Worm (Caenorhabditis elegans) whole organism, L4 larva: ENCODE results near the gene Y43F8B.15.
A peak's percentile ranks its signal among the peaks of the same experiment; 100 is the strongest.

Experiments
- D1046.2 ChIP-seq: fragments of 200-800 bp; sonication (Bioruptor generic); IDR thresholded peaks from 2 replicates; pipeline ENCODE4 v1.3.6; 2022; ENCODE audit warnings: missing genetic modification characterization, missing compliant biosample characterization
- F26F4.8 ChIP-seq: fragments of 200-800 bp; sonication (Bioruptor generic); conservative IDR thresholded peaks from 2 replicates; pipeline ENCODE4 v1.3.6; 2022; ENCODE audit warnings: missing genetic modification characterization, missing compliant biosample characterization
- F49E8.2 ChIP-seq: sonication (generic microtip); optimal IDR thresholded peaks from 2 replicates; lab custom pipeline; 2016; ENCODE audit warnings: missing compliant biosample characterization, mild to moderate bottlenecking, missing genetic modification characterization, borderline replicate concordance
- R02D3.7 ChIP-seq: fragments of 150-350 bp; sonication (generic microtip); optimal IDR thresholded peaks from 3 replicates; lab custom pipeline; 2014; ENCODE audit warnings: missing biosample characterization, missing genetic modification characterization
- T26A8.4 ChIP-seq: fragments of 200-800 bp; sonication (Bioruptor generic); IDR thresholded peaks from 2 replicates; pipeline ENCODE4 v1.3.6; 2022; ENCODE audit warnings: missing genetic modification characterization, missing compliant biosample characterization
- ZK546.5 ChIP-seq, 2 experiments: sonication (generic microtip); optimal IDR thresholded peaks; 2 replicates each; lab custom pipeline; 2017; ENCODE audit warnings: missing biosample characterization in 2 of 2, missing genetic modification characterization in 2 of 2
- ama-1 ChIP-seq: fragments of 150-350 bp; optimal IDR thresholded peaks from 2 replicates; lab custom pipeline; 2014; ENCODE audit warnings: inconsistent platforms, mixed read lengths
- ceh-20 ChIP-seq: fragments of 200-800 bp; sonication (Bioruptor generic); IDR thresholded peaks from 2 replicates; pipeline ENCODE4 v1.3.6; 2022; ENCODE audit warnings: missing genetic modification reagents, missing genetic modification characterization, missing compliant biosample characterization
- ceh-82 ChIP-seq: sonication (generic microtip); optimal IDR thresholded peaks from 2 replicates; lab custom pipeline; 2017; ENCODE audit warnings: missing biosample characterization, missing genetic modification characterization
- ctbp-1 ChIP-seq: fragments of 200-800 bp; sonication (Bioruptor generic); IDR thresholded peaks from 2 replicates; pipeline ENCODE4 v1.3.6; 2022; ENCODE audit warnings: missing genetic modification reagents, missing genetic modification characterization, missing compliant biosample characterization
- daf-16 ChIP-seq, 3 experiments: sonication (generic microtip); optimal IDR thresholded peaks; 2 replicates each; lab custom pipeline; 2016 to 2017; ENCODE audit warnings: missing genetic modification characterization in 3 of 3, missing genetic modification reagents in 3 of 3, mild to moderate bottlenecking in 2 of 3, missing compliant biosample characterization in 2 of 3, missing biosample characterization in 1 of 3, moderate library complexity in 1 of 3
- daf-8 ChIP-seq: fragments of 200-800 bp; sonication (Bioruptor generic); IDR thresholded peaks from 2 replicates; pipeline ENCODE4 v1.3.6; 2022; ENCODE audit warnings: missing genetic modification characterization, missing compliant biosample characterization
- dmd-8 ChIP-seq: fragments of 200-800 bp; sonication (Bioruptor generic); IDR thresholded peaks from 2 replicates; pipeline ENCODE4 v1.3.6; 2022; ENCODE audit warnings: missing genetic modification characterization, missing compliant biosample characterization
- dpl-1 ChIP-seq: fragments of 150-350 bp; optimal IDR thresholded peaks from 2 replicates; lab custom pipeline; 2014; ENCODE audit warnings: missing biosample characterization, missing genetic modification reagents, missing genetic modification characterization
- egl-27 ChIP-seq: sonication (generic microtip); optimal IDR thresholded peaks from 3 replicates; lab custom pipeline; 2017; ENCODE audit warnings: missing biosample characterization, missing genetic modification reagents, missing genetic modification characterization
- egl-43 ChIP-seq: fragments of 200-800 bp; sonication (Bioruptor generic); IDR thresholded peaks from 2 replicates; pipeline ENCODE4 v1.3.6; 2022; ENCODE audit warnings: missing genetic modification reagents, missing genetic modification characterization, missing compliant biosample characterization
- fos-1 ChIP-seq: fragments of 150-350 bp; optimal IDR thresholded peaks from 2 replicates; lab custom pipeline; 2014; ENCODE audit warnings: missing biosample characterization, missing genetic modification characterization
- gei-8 ChIP-seq: fragments of 200-800 bp; sonication (Bioruptor generic); optimal IDR thresholded peaks from 2 replicates; lab custom pipeline; 2018; ENCODE audit warnings: mild to moderate bottlenecking, missing genetic modification characterization, missing compliant biosample characterization
- hif-1 ChIP-seq, 2 experiments: sonication (generic microtip); optimal IDR thresholded peaks; 2 replicates each; lab custom pipeline; 2016 to 2017; ENCODE audit warnings: missing compliant biosample characterization in 2 of 2, missing genetic modification characterization in 2 of 2, missing genetic modification reagents in 2 of 2, missing genotype in 2 of 2, mild to moderate bottlenecking in 1 of 2
- hlh-11 ChIP-seq: fragments of 200-800 bp; sonication (Bioruptor generic); optimal IDR thresholded peaks from 2 replicates; lab custom pipeline; 2018; ENCODE audit warnings: mild to moderate bottlenecking, missing genetic modification characterization, missing compliant biosample characterization
- jun-1 ChIP-seq: fragments of 150-350 bp; optimal IDR thresholded peaks from 2 replicates; lab custom pipeline; 2014; ENCODE audit warnings: missing biosample characterization, missing genetic modification reagents, missing genetic modification characterization
- lin-13 ChIP-seq: fragments of 150-350 bp; optimal IDR thresholded peaks from 2 replicates; lab custom pipeline; 2014; ENCODE audit warnings: missing biosample characterization, missing genetic modification reagents, missing genetic modification characterization
- lin-15B ChIP-seq: fragments of 150-350 bp; sonication (generic microtip); optimal IDR thresholded peaks from 3 replicates; lab custom pipeline; 2014; ENCODE audit warnings: missing biosample characterization, missing genetic modification characterization
- lin-38 ChIP-seq: fragments of 200-800 bp; sonication (Bioruptor generic); IDR thresholded peaks from 2 replicates; pipeline ENCODE4 v1.3.6; 2022; ENCODE audit warnings: missing genetic modification reagents, missing genetic modification characterization, missing compliant biosample characterization
- madf-5 ChIP-seq, 2 experiments: fragments of 200-800 bp; sonication (Bioruptor generic); IDR thresholded peaks; 2 replicates each; pipeline ENCODE4 v1.3.6; 2022; ENCODE audit warnings: missing compliant biosample characterization in 2 of 2, missing genetic modification characterization in 2 of 2
- mdt-29 ChIP-seq: fragments of 200-800 bp; sonication (Bioruptor generic); IDR thresholded peaks from 2 replicates; pipeline ENCODE4 v1.3.6; 2022; ENCODE audit warnings: missing genetic modification reagents, missing genetic modification characterization, missing compliant biosample characterization
- mep-1 ChIP-seq: fragments of 150-350 bp; sonication (generic microtip); optimal IDR thresholded peaks from 3 replicates; lab custom pipeline; 2014; ENCODE audit warnings: missing biosample characterization, missing genetic modification characterization
- mes-2 ChIP-seq: sonication (generic microtip); optimal IDR thresholded peaks from 2 replicates; lab custom pipeline; 2016; ENCODE audit warnings: missing genotype, mild to moderate bottlenecking, missing genetic modification characterization, missing compliant biosample characterization; ENCODE audit not compliant: poor library complexity, severe bottlenecking
- nhr-10 ChIP-seq: fragments of 150-350 bp; optimal IDR thresholded peaks from 2 replicates; lab custom pipeline; 2014; ENCODE audit warnings: missing biosample characterization, missing genetic modification characterization
- nhr-11 ChIP-seq: fragments of 150-350 bp; optimal IDR thresholded peaks from 2 replicates; lab custom pipeline; 2014; ENCODE audit warnings: missing biosample characterization, missing genetic modification characterization
- nhr-48 ChIP-seq: sonication (generic microtip); optimal IDR thresholded peaks from 2 replicates; lab custom pipeline; 2016; ENCODE audit warnings: mild to moderate bottlenecking, missing genetic modification characterization, missing compliant biosample characterization
- nhr-76 ChIP-seq: fragments of 150-350 bp; optimal IDR thresholded peaks from 2 replicates; lab custom pipeline; 2014; ENCODE audit warnings: missing biosample characterization, missing genetic modification characterization
- nhr-77 ChIP-seq: fragments of 150-350 bp; optimal IDR thresholded peaks from 2 replicates; lab custom pipeline; 2014; ENCODE audit warnings: missing biosample characterization, missing genetic modification characterization
- php-3 ChIP-seq: fragments of 200-800 bp; sonication (Bioruptor generic); IDR thresholded peaks from 2 replicates; pipeline ENCODE4 v1.3.6; 2022; ENCODE audit warnings: missing genetic modification reagents, missing genetic modification characterization, missing compliant biosample characterization
- saeg-2 ChIP-seq: fragments of 200-800 bp; sonication (Bioruptor generic); IDR thresholded peaks from 2 replicates; pipeline ENCODE4 v1.3.6; 2022; ENCODE audit warnings: missing genetic modification reagents, missing genetic modification characterization, missing compliant biosample characterization
- set-16 ChIP-seq: fragments of 200-800 bp; sonication (Bioruptor generic); IDR thresholded peaks from 2 replicates; pipeline ENCODE4 v1.3.6; 2022; ENCODE audit warnings: missing genetic modification reagents, missing genetic modification characterization, missing compliant biosample characterization
- snpc-4 ChIP-seq: fragments of 150-350 bp; optimal IDR thresholded peaks from 2 replicates; lab custom pipeline; 2014; ENCODE audit warnings: missing biosample characterization, missing genetic modification characterization
- tag-97 ChIP-seq: fragments of 200-800 bp; sonication (Bioruptor generic); IDR thresholded peaks from 2 replicates; pipeline ENCODE4 v1.3.6; 2022; ENCODE audit warnings: missing genetic modification characterization, missing compliant biosample characterization
- tra-1 ChIP-seq: fragments of 200-800 bp; sonication (Bioruptor generic); IDR thresholded peaks from 2 replicates; pipeline ENCODE4 v1.3.6; 2022; ENCODE audit warnings: missing genetic modification reagents, missing genetic modification characterization, missing compliant biosample characterization
- unc-39 ChIP-seq: sonication (generic microtip); optimal IDR thresholded peaks from 2 replicates; lab custom pipeline; 2017; ENCODE audit warnings: missing biosample characterization, missing genetic modification characterization
- ztf-7 ChIP-seq: fragments of 150-350 bp; optimal IDR thresholded peaks from 2 replicates; lab custom pipeline; 2014; ENCODE audit warnings: missing biosample characterization, missing genetic modification characterization

Gene Y43F8B.15

ce11 chrV:19490461-19490860 lies 28.5 kb upstream of the Y43F8B.15 start, which contains the start of gene Y43F8B.7:
TSS of gene Y43F8B.7 (plus strand) at chrV:19490761.
- TF ChIP-seq set-16 (GFP tag; lab: Robert Waterston, UW) (no peak), T26A8.4 (GFP tag; lab: Robert Waterston, UW) (no peak), D1046.2 (no peak), lin-38 (GFP tag; lab: Robert Waterston, UW) (no peak), madf-5 (GFP tag; IDR thresholded peaks at IDR 0.05; lab: Robert Waterston, UW) (no peak), lin-13 (GFP tag; lab: Kevin White, UChicago) (no peak), F49E8.2 (tag; lab: Kevin White, UChicago) (no peak), jun-1 (no peak), nhr-10 (no peak), fos-1 (tag; lab: Kevin White, UChicago) (no peak), unc-39 (tag; lab: Kevin White, UChicago) (no peak), mep-1 (no peak), tag-97 (GFP tag; lab: Robert Waterston, UW) (no peak), ama-1 (no peak), dmd-8 (GFP tag; lab: Robert Waterston, UW) (no peak)
- TF ChIP-seq, all 104 proteins: peak for 0

DNA sequence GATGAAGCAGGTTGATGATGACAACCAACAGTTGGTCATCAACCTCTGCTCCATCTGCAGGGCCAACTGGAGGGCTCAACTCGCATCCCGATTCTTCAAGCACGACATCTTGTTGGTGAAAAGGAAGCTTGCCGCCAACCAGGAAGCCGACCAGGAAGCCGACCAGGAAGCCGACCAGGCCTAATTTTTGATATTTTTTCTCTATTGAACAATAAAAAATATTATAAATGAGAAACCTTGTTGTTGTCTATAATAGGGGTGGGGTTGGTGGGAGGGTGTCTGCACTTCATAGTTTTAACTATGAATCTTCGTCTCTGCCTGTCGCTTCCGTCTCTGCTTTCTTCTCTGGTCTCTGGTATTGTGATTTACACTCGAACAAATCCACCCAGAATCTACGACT lies 23.8 kb upstream of the Y43F8B.15 start, which contains the start of gene Y43F8B.18:
Y43F8B.18 (plus strand) TSS at position 301 of the 400 bp plus-strand sequence.
- no peak for TF ChIP-seq nhr-48 (tag; lab: Kevin White, UChicago)
- no peak for TF ChIP-seq lin-15B (tag; lab: Kevin White, UChicago)
- no peak for TF ChIP-seq egl-27 (tag; lab: Kevin White, UChicago)
- TF ChIP-seq F49E8.2 (tag; lab: Kevin White, UChicago): no peak
- no peak for TF ChIP-seq dpl-1
- TF ChIP-seq nhr-77 (tag; lab: Kevin White, UChicago): no peak
- TF ChIP-seq snpc-4 (tag; lab: Kevin White, UChicago): no peak
- no peak for TF ChIP-seq egl-43 (GFP tag; lab: Robert Waterston, UW)
- TF ChIP-seq tra-1 (GFP tag; lab: Robert Waterston, UW): no peak
- TF ChIP-seq mes-2 (tag; lab: Kevin White, UChicago): no peak
- no peak for TF ChIP-seq ama-1
- no peak for TF ChIP-seq php-3 (GFP tag; lab: Robert Waterston, UW)
- no peak for TF ChIP-seq F26F4.8 (GFP tag; lab: Robert Waterston, UW)
- no peak for TF ChIP-seq daf-8 (GFP tag; lab: Robert Waterston, UW)
- no peak for TF ChIP-seq ZK546.5 (tag; optimal IDR thresholded peaks at IDR 0.05; lab: Kevin White, UChicago)
- no peak for TF ChIP-seq nhr-76 (tag; lab: Kevin White, UChicago)
- no peak for TF ChIP-seq lin-13 (GFP tag; lab: Kevin White, UChicago)
- TF ChIP-seq saeg-2 (GFP tag; lab: Robert Waterston, UW): no peak
- no peak for TF ChIP-seq daf-16 (GFP tag; optimal IDR thresholded peaks at IDR 0.05; lab: Kevin White, UChicago)
- TF ChIP-seq daf-16 (tag; optimal IDR thresholded peaks at IDR 0.05; lab: Kevin White, UChicago): no peak
- TF ChIP-seq R02D3.7 (tag; lab: Kevin White, UChicago): no peak

- TF ChIP-seq T26A8.4 (GFP tag; lab: Robert Waterston, UW) (no peak), madf-5 (GFP tag; IDR thresholded peaks at IDR 0.05; lab: Robert Waterston, UW) (no peak), set-16 (GFP tag; lab: Robert Waterston, UW) (peak; percentile 95), hif-1 (tag; optimal IDR thresholded peaks at IDR 0.05; lab: Kevin White, UChicago) (no peak)
Measured at ce11 chrV:19485261-19485660, 23.3 kb upstream of the Y43F8B.15 start, which contains the start of gene Y43F8B.28. TSS of gene Y43F8B.28 (plus strand) at chrV:19485319.

DNA sequence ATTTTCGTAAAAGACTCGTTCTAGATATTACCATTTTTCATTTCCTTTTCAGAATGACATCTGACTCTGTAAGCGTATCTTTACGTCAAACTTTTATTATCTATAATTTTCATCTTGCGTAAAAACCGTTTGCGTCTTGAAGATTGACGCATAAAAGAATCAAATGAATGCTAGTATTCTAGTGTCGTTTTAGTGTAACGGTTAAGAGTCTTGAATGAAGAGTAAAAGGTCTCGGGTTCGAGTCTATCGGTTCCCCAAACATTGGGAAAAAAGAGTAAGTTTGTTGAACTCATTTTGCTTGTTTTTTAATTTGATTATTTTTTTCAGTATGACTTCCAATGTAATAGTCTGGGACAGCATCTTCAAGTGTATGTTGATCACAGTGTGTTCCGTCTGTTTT lies 22.6 kb upstream of the Y43F8B.15 start, which contains the start of gene Y43F8B.17:
Y43F8B.17 (plus strand) TSS at position 215 of the 400 bp plus-strand sequence.
- no peak for TF ChIP-seq ceh-82 (tag; lab: Kevin White, UChicago)
- TF ChIP-seq ctbp-1 (GFP tag; lab: Robert Waterston, UW): no peak
- TF ChIP-seq mdt-29 (GFP tag; lab: Robert Waterston, UW): no peak
- TF ChIP-seq hlh-11: no peak
- no peak for TF ChIP-seq ztf-7 (tag; lab: Kevin White, UChicago)
- no peak for TF ChIP-seq jun-1
- no peak for TF ChIP-seq gei-8
- no peak for TF ChIP-seq unc-39 (tag; lab: Kevin White, UChicago)
- TF ChIP-seq nhr-77 (tag; lab: Kevin White, UChicago): no peak
- TF ChIP-seq lin-38 (GFP tag; lab: Robert Waterston, UW): no peak
- TF ChIP-seq lin-13 (GFP tag; lab: Kevin White, UChicago): no peak
- TF ChIP-seq nhr-11 (tag; lab: Kevin White, UChicago): no peak
- no peak for TF ChIP-seq hif-1 (tag; optimal IDR thresholded peaks at IDR 0.05; lab: Kevin White, UChicago)
- no peak for TF ChIP-seq ceh-20 (GFP tag; lab: Robert Waterston, UW)
